Fruit fly (Drosophila melanogaster): ENCODE data around the gene mldr.

dm6 chrX:6310408-6310807 is 19.3 kb downstream of the mldr start:
- TF ChIP-seq Crg-1 (GFP tag; optimal IDR thresholded peaks at IDR 0.05) (no peak), pad (GFP tag; optimal IDR thresholded peaks at IDR 0.05) (no peak), Mnt (GFP tag; optimal IDR thresholded peaks at IDR 0.05) (no peak)

All from whole organism, adult.